Worm (Caenorhabditis elegans) whole organism, L3 larva: Measurements from ENCODE around the gene gur-4.

Experiments used
- ceh-16 ChIP-seq: sonication (generic microtip); optimal IDR thresholded peaks from 2 replicates; lab custom pipeline; 2017; ENCODE audit warnings: missing biosample characterization, missing genetic modification characterization
- egl-27 ChIP-seq: sonication (generic microtip); optimal IDR thresholded peaks from 4 replicates; lab custom pipeline; 2017; ENCODE audit warnings: missing biosample characterization, missing genetic modification reagents, missing genetic modification characterization
- elt-2 ChIP-seq: sonication (generic microtip); optimal IDR thresholded peaks from 2 replicates; lab custom pipeline; 2016; ENCODE audit warnings: missing genetic modification reagents, mild to moderate bottlenecking, missing genetic modification characterization, missing compliant biosample characterization
- elt-3 ChIP-seq, 3 experiments: fragments of 150-350 bp in 1 of 3; sonication (generic microtip) in 2 of 3; optimal IDR thresholded peaks; 2 replicates in 2 of 3; 4 replicates in 1 of 3; lab custom pipeline; 2014 to 2017; ENCODE audit warnings: missing biosample characterization in 3 of 3, missing genetic modification characterization in 3 of 3
- fkh-10 ChIP-seq: sonication (generic microtip); optimal IDR thresholded peaks from 2 replicates; lab custom pipeline; 2017; ENCODE audit warnings: missing biosample characterization, missing genetic modification reagents, missing genetic modification characterization
- fos-1 ChIP-seq: fragments of 150-350 bp; optimal IDR thresholded peaks from 2 replicates; lab custom pipeline; 2014; ENCODE audit warnings: missing biosample characterization, missing genetic modification characterization
- hmg-11 ChIP-seq: sonication (generic microtip); optimal IDR thresholded peaks from 2 replicates; lab custom pipeline; 2016; ENCODE audit warnings: missing genetic modification characterization, missing compliant biosample characterization
- jun-1 ChIP-seq: fragments of 150-350 bp; optimal IDR thresholded peaks from 2 replicates; lab custom pipeline; 2014; ENCODE audit warnings: missing biosample characterization, missing genetic modification reagents, missing genetic modification characterization
- lin-15B ChIP-seq: fragments of 150-350 bp; optimal IDR thresholded peaks from 2 replicates; lab custom pipeline; 2014; ENCODE audit warnings: missing biosample characterization, missing genetic modification characterization
- pha-4 ChIP-seq: fragments of 150-350 bp; optimal IDR thresholded peaks from 2 replicates; lab custom pipeline; 2014; ENCODE audit warnings: missing biosample characterization, missing genetic modification reagents, missing genetic modification characterization
- snpc-4 ChIP-seq: fragments of 150-350 bp; optimal IDR thresholded peaks from 2 replicates; lab custom pipeline; 2014; ENCODE audit warnings: missing biosample characterization, missing genetic modification characterization
- ztf-11 ChIP-seq: fragments of 150-350 bp; optimal IDR thresholded peaks from 2 replicates; lab custom pipeline; 2014; ENCODE audit warnings: missing biosample characterization, missing genetic modification characterization

- TF ChIP-seq jun-1 (tag; lab: Kevin White, UChicago) (no peak), ceh-16 (tag; lab: Kevin White, UChicago) (no peak), lin-15B (tag; lab: Kevin White, UChicago) (no peak), fkh-10 (no peak), snpc-4 (tag; lab: Kevin White, UChicago) (no peak), elt-2 (tag; lab: Kevin White, UChicago) (no peak), ztf-11 (tag; lab: Kevin White, UChicago) (no peak), pha-4 (tag; lab: Kevin White, UChicago) (no peak), hmg-11 (tag; lab: Kevin White, UChicago) (no peak), egl-27 (tag; lab: Kevin White, UChicago) (no peak), elt-3 (tag; optimal IDR thresholded peaks at IDR 0.05; lab: Kevin White, UChicago) (no peak), fos-1 (tag; lab: Kevin White, UChicago) (no peak)
Measured at ce11 chrII:14065486-14065885, 39.1 kb upstream of the gur-4 start.
